Fruit fly (Drosophila melanogaster) whole organism, embryonic: ENCODE measurements around the gene CG9919.
A peak's percentile ranks its signal among the peaks of the same experiment; 100 is the strongest.

Experiments used
- ATbp ChIP-seq: fragments of 200-800 bp; sonication (Bioruptor generic); optimal IDR thresholded peaks from 2 replicates; lab custom pipeline; 2017; ENCODE audit warnings: missing biosample characterization, mild to moderate bottlenecking, missing genetic modification characterization, missing genetic modification reagents
- Atf-2 ChIP-seq: fragments of 200-800 bp; sonication (Bioruptor generic); optimal IDR thresholded peaks from 2 replicates; lab custom pipeline; 2016; ENCODE audit warnings: missing biosample characterization, missing genetic modification characterization
- B-H2 ChIP-seq: fragments of 200-800 bp; sonication (Bioruptor generic); optimal IDR thresholded peaks from 2 replicates; lab custom pipeline; 2018; ENCODE audit warnings: missing biosample characterization, mild to moderate bottlenecking, missing genetic modification characterization
- CG11093 ChIP-seq: fragments of 200-800 bp; sonication (Bioruptor generic); IDR thresholded peaks from 3 replicates; pipeline ENCODE4 v1.3.6; 2022; ENCODE audit warnings: missing biosample characterization, missing genetic modification characterization
- CG13624 ChIP-seq: fragments of 200-800 bp; sonication (Bioruptor generic); optimal IDR thresholded peaks from 2 replicates; lab custom pipeline; 2016; ENCODE audit warnings: missing biosample characterization, missing genetic modification characterization
- CG14050 ChIP-seq: fragments of 200-800 bp; sonication (Bioruptor generic); IDR thresholded peaks from 3 replicates; pipeline ENCODE4 v1.3.6; 2022; ENCODE audit warnings: missing biosample characterization, missing genetic modification characterization
- CG15514 ChIP-seq: fragments of 200-800 bp; sonication (Bioruptor generic); optimal IDR thresholded peaks from 3 replicates; lab custom pipeline; 2017; ENCODE audit warnings: missing biosample characterization, missing genetic modification characterization, mild to moderate bottlenecking, moderate library complexity, missing genetic modification reagents
- CG1602 ChIP-seq: fragments of 200-800 bp; sonication (Bioruptor generic); optimal IDR thresholded peaks from 3 replicates; lab custom pipeline; 2016; ENCODE audit warnings: missing biosample characterization, missing genetic modification characterization
- CG16779 ChIP-seq: fragments of 200-800 bp; sonication (Bioruptor generic); IDR thresholded peaks from 2 replicates; pipeline ENCODE4 v1.3.6; 2022; ENCODE audit warnings: missing biosample characterization, missing genetic modification characterization
- CG17359 ChIP-seq: fragments of 200-800 bp; sonication (Bioruptor generic); optimal IDR thresholded peaks from 3 replicates; lab custom pipeline; 2018; ENCODE audit warnings: missing biosample characterization, mild to moderate bottlenecking, missing genetic modification characterization, moderate library complexity
- CG2202 ChIP-seq: fragments of 200-800 bp; sonication (Bioruptor generic); optimal IDR thresholded peaks from 2 replicates; lab custom pipeline; 2018; ENCODE audit warnings: missing biosample characterization, mild to moderate bottlenecking, missing genetic modification characterization
- CG30020 ChIP-seq: fragments of 200-800 bp; optimal IDR thresholded peaks from 2 replicates; lab custom pipeline; 2019; ENCODE audit warnings: missing biosample characterization, mild to moderate bottlenecking, missing genetic modification characterization, moderate library complexity
- CG3163 ChIP-seq: fragments of 200-800 bp; sonication (Bioruptor generic); optimal IDR thresholded peaks from 3 replicates; lab custom pipeline; 2016; ENCODE audit warnings: missing biosample characterization, missing genetic modification characterization
- CG3281 ChIP-seq: fragments of 200-800 bp; sonication (Bioruptor generic); optimal IDR thresholded peaks from 3 replicates; lab custom pipeline; 2017; ENCODE audit warnings: missing biosample characterization, mild to moderate bottlenecking, missing genetic modification characterization
- CG4282 ChIP-seq: fragments of 200-800 bp; sonication (Bioruptor generic); optimal IDR thresholded peaks from 2 replicates; lab custom pipeline; 2016; ENCODE audit warnings: missing biosample characterization, missing genetic modification characterization
- CG6854 ChIP-seq: fragments of 200-800 bp; sonication (Bioruptor generic); optimal IDR thresholded peaks from 3 replicates; lab custom pipeline; 2017; ENCODE audit warnings: missing biosample characterization, mild to moderate bottlenecking, missing genetic modification characterization
- CG7372 ChIP-seq: fragments of 200-800 bp; sonication (Bioruptor generic); IDR thresholded peaks from 2 replicates; pipeline ENCODE4 v1.3.6; 2022; ENCODE audit warnings: missing biosample characterization, missing genetic modification characterization
- CG7839 ChIP-seq: fragments of 200-800 bp; sonication (Bioruptor generic); optimal IDR thresholded peaks from 3 replicates; lab custom pipeline; 2018; ENCODE audit warnings: missing biosample characterization, mild to moderate bottlenecking, missing genetic modification characterization, moderate library complexity
- CG8944 ChIP-seq: fragments of 200-800 bp; sonication (Bioruptor generic); optimal IDR thresholded peaks from 3 replicates; lab custom pipeline; 2016; ENCODE audit warnings: missing biosample characterization, missing genetic modification characterization
- Camta ChIP-seq: fragments of 200-800 bp; sonication (Bioruptor generic); optimal IDR thresholded peaks from 2 replicates; lab custom pipeline; 2016; ENCODE audit warnings: missing biosample characterization, missing genetic modification characterization
- Dfd ChIP-seq, 2 experiments: fragments of >200 bp; optimal IDR thresholded peaks; 2 replicates each; lab custom pipeline; 2017; ENCODE audit warnings: missing biosample characterization in 2 of 2, missing genetic modification characterization in 2 of 2
- Doc2 ChIP-seq: fragments of 200-800 bp; sonication (Bioruptor generic); IDR thresholded peaks from 2 replicates; pipeline ENCODE4 v1.3.6; 2022; ENCODE audit warnings: missing biosample characterization, missing genetic modification characterization
- Dp ChIP-seq: fragments of 200-800 bp; sonication (Bioruptor generic); optimal IDR thresholded peaks from 2 replicates; lab custom pipeline; 2018; ENCODE audit warnings: missing biosample characterization, mild to moderate bottlenecking, missing genetic modification characterization, moderate library complexity
- Fer1 ChIP-seq: fragments of 200-800 bp; sonication (Bioruptor generic); optimal IDR thresholded peaks from 2 replicates; lab custom pipeline; 2017; ENCODE audit warnings: missing biosample characterization, mild to moderate bottlenecking, missing genetic modification characterization
- Hr3 ChIP-seq: fragments of 200-800 bp; sonication (Bioruptor generic); optimal IDR thresholded peaks from 3 replicates; lab custom pipeline; 2016; ENCODE audit warnings: missing biosample characterization, missing genetic modification characterization
- Lpt ChIP-seq: fragments of >200 bp; optimal IDR thresholded peaks from 2 replicates; lab custom pipeline; 2018; ENCODE audit warnings: missing biosample characterization, missing genetic modification characterization
- MESR4 ChIP-seq: fragments of 200-800 bp; sonication (Bioruptor generic); optimal IDR thresholded peaks from 2 replicates; lab custom pipeline; 2018; ENCODE audit warnings: missing biosample characterization, mild to moderate bottlenecking, missing genetic modification characterization, moderate library complexity
- NFAT ChIP-seq: fragments of 200-800 bp; sonication (Bioruptor generic); IDR thresholded peaks from 2 replicates; pipeline ENCODE4 v1.3.6; 2022; ENCODE audit warnings: missing biosample characterization, missing genetic modification characterization
- Neu2 ChIP-seq: fragments of 200-800 bp; sonication (Bioruptor generic); optimal IDR thresholded peaks from 3 replicates; lab custom pipeline; 2016; ENCODE audit warnings: missing biosample characterization, missing genetic modification characterization, borderline replicate concordance
- Nf-YA ChIP-seq: fragments of 200-800 bp; sonication (Bioruptor generic); IDR thresholded peaks from 2 replicates; pipeline ENCODE4 v1.3.6; 2022; ENCODE audit warnings: missing biosample characterization, missing genetic modification characterization
- Nf-YB ChIP-seq: fragments of 200-800 bp; sonication (Bioruptor generic); optimal IDR thresholded peaks from 3 replicates; lab custom pipeline; 2019; ENCODE audit warnings: missing biosample characterization, mild to moderate bottlenecking, missing genetic modification characterization, moderate library complexity
- btn ChIP-seq: fragments of 200-800 bp; sonication (Bioruptor generic); optimal IDR thresholded peaks from 2 replicates; lab custom pipeline; 2016; ENCODE audit warnings: missing biosample characterization, missing genetic modification characterization
- cg ChIP-seq: fragments of 200-800 bp; sonication (Bioruptor generic); optimal IDR thresholded peaks from 3 replicates; lab custom pipeline; 2019; ENCODE audit warnings: missing biosample characterization, mild to moderate bottlenecking, missing genetic modification characterization, moderate library complexity
- danr ChIP-seq: fragments of 200-800 bp; sonication (Bioruptor generic); IDR thresholded peaks from 2 replicates; pipeline ENCODE4 v1.3.6; 2022; ENCODE audit warnings: missing biosample characterization, missing genetic modification characterization
- disco-r ChIP-seq: fragments of 200-800 bp; sonication (Bioruptor generic); optimal IDR thresholded peaks from 2 replicates; lab custom pipeline; 2016; ENCODE audit warnings: missing biosample characterization, missing genetic modification characterization
- gem ChIP-seq: fragments of 200-800 bp; sonication (Bioruptor generic); optimal IDR thresholded peaks from 2 replicates; lab custom pipeline; 2019; ENCODE audit warnings: missing biosample characterization, mild to moderate bottlenecking, missing genetic modification characterization, moderate library complexity
- ham ChIP-seq: fragments of 200-800 bp; sonication (Bioruptor generic); IDR thresholded peaks from 2 replicates; pipeline ENCODE4 v1.3.6; 2022; ENCODE audit warnings: missing biosample characterization, missing genetic modification characterization
- hkb ChIP-seq, 2 experiments: fragments of 200-800 bp in 1 of 2; fragments of >200 bp in 1 of 2; sonication (Bioruptor generic) in 1 of 2; IDR thresholded peaks in 1 of 2; optimal IDR thresholded peaks in 1 of 2; 2 replicates each; pipeline versions ENCODE4 v1.3.6 to Lab custom; 2017 to 2022; ENCODE audit warnings: missing biosample characterization in 1 of 2, missing genetic modification characterization in 1 of 2
- ind ChIP-seq: fragments of 200-800 bp; sonication (Bioruptor generic); optimal IDR thresholded peaks from 3 replicates; lab custom pipeline; 2016; ENCODE audit warnings: missing biosample characterization, missing genetic modification characterization
- jing ChIP-seq: fragments of 200-800 bp; sonication (Bioruptor generic); optimal IDR thresholded peaks from 2 replicates; lab custom pipeline; 2018; ENCODE audit warnings: missing biosample characterization, mild to moderate bottlenecking, missing genetic modification characterization
- nerfin-1 ChIP-seq: fragments of 200-800 bp; sonication (Bioruptor generic); optimal IDR thresholded peaks from 3 replicates; lab custom pipeline; 2019; ENCODE audit warnings: missing biosample characterization, mild to moderate bottlenecking, missing genetic modification characterization, moderate library complexity
- oc ChIP-seq: fragments of 200-800 bp; sonication (Bioruptor generic); optimal IDR thresholded peaks from 2 replicates; lab custom pipeline; 2018; ENCODE audit warnings: missing biosample characterization, mild to moderate bottlenecking, missing genetic modification characterization, moderate library complexity
- onecut ChIP-seq: fragments of 200-800 bp; sonication (Bioruptor generic); IDR thresholded peaks from 2 replicates; pipeline ENCODE4 v1.3.6; 2022; ENCODE audit warnings: missing biosample characterization, missing genetic modification characterization
- row ChIP-seq: fragments of 200-800 bp; sonication (Bioruptor generic); IDR thresholded peaks from 3 replicates; pipeline ENCODE4 v1.3.6; 2022; ENCODE audit warnings: missing biosample characterization, missing genetic modification characterization
- slou ChIP-seq: fragments of 200-800 bp; sonication (Bioruptor generic); optimal IDR thresholded peaks from 3 replicates; lab custom pipeline; 2016; ENCODE audit warnings: missing biosample characterization, missing genetic modification characterization
- sna ChIP-seq: fragments of 200-800 bp; sonication (Bioruptor generic); IDR thresholded peaks from 2 replicates; pipeline ENCODE4 v1.3.6; 2022; ENCODE audit warnings: missing biosample characterization, missing genetic modification characterization; ENCODE audit not compliant: partially characterized antibody
- tgo ChIP-seq: fragments of 200-800 bp; sonication (Bioruptor generic); IDR thresholded peaks from 3 replicates; pipeline ENCODE4 v1.3.6; 2022; ENCODE audit warnings: missing biosample characterization, missing genetic modification characterization
- tin ChIP-seq: fragments of 200-800 bp; sonication (Bioruptor generic); optimal IDR thresholded peaks from 3 replicates; lab custom pipeline; 2016; ENCODE audit warnings: missing biosample characterization, missing genetic modification characterization
- twi ChIP-seq: fragments of 200-800 bp; optimal IDR thresholded peaks from 2 replicates; lab custom pipeline; 2019; ENCODE audit warnings: missing biosample characterization, mild to moderate bottlenecking, missing genetic modification characterization, moderate library complexity
- tx ChIP-seq: fragments of 200-800 bp; sonication (Bioruptor generic); optimal IDR thresholded peaks from 2 replicates; lab custom pipeline; 2016; ENCODE audit warnings: missing biosample characterization, missing genetic modification characterization
- wek ChIP-seq: fragments of 200-800 bp; sonication (Bioruptor generic); optimal IDR thresholded peaks from 3 replicates; lab custom pipeline; 2018; ENCODE audit warnings: missing biosample characterization, mild to moderate bottlenecking, missing genetic modification characterization, moderate library complexity

The CG9919 gene

DNA sequence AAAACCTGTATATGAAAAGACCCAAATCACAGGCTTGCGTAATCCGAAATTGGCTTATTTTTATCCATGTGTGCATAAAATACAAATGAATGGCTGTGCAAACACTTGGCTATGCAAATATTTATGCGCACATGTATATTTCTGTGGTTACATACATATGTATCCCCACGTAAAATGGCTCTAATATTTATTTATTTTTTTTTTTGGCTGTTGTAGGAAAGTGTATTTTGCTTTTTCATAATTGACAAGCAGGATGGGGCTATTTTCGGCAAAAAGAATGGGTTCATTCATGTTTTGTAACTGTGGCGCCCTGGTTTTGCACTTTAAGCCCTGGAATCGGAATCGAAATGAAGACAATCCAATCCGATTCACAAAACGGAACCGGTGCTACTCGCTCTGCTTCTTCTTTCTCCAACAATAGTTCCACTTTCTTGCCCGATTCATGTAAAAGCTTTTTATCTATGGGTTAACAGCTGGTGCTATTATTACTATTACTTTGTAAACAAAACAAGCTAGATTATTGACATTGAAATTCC is 4.6 kb upstream of the CG9919 start (continued):
- TF ChIP-seq CG17359 (tag; lab: Kevin White, UChicago) (peak; percentile 77), B-H2 (peak; percentile 67), btn (peak; percentile 34), danr (GFP tag; lab: Robert Waterston, UW) (0 out of 2 replicates have a peak, but pooled peaks have one; percentile 42), ind (GFP tag; lab: Kevin White, UChicago) (peak; percentile 74), tin (GFP tag; lab: Kevin White, UChicago) (peak; percentile 77), jing (GFP tag; lab: Kevin White, UChicago) (no peak), CG7372 (GFP tag; lab: Robert Waterston, UW) (peak; percentile 55; the same call in 1 of the 2 replicates), CG3281 (GFP tag; lab: Kevin White, UChicago) (peak; percentile 76), CG3163 (GFP tag; lab: Kevin White, UChicago) (peak; percentile 48), tgo (GFP tag; lab: Robert Waterston, UW) (peak; percentile 73), nerfin-1 (tag; lab: Kevin White, UChicago) (no peak), wek (GFP tag; lab: Kevin White, UChicago) (peak; percentile 40), ATbp (GFP tag; lab: Kevin White, UChicago) (peak; percentile 29), row (GFP tag; lab: Robert Waterston, UW) (peak; percentile 70), oc (tag; lab: Kevin White, UChicago) (peak; percentile 60), ham (GFP tag; lab: Robert Waterston, UW) (no peak), Dfd (GFP tag; optimal IDR thresholded peaks at IDR 0.05; lab: Kevin White, UChicago) (no peak), Nf-YB (GFP tag; lab: Kevin White, UChicago) (peak; percentile 59), CG6854 (GFP tag; lab: Kevin White, UChicago) (peak; percentile 6), Camta (GFP tag; lab: Kevin White, UChicago) (peak; percentile 53), Fer1 (GFP tag; lab: Kevin White, UChicago) (peak; percentile 80), hkb (optimal IDR thresholded peaks at IDR 0.05; lab: Kevin White, UChicago) (no peak), hkb (GFP tag; IDR thresholded peaks at IDR 0.05; lab: Robert Waterston, UW) (peak; percentile 88), twi (no peak), Nf-YA (GFP tag; lab: Robert Waterston, UW) (peak; percentile 54; the same call in 1 of the 2 replicates), Atf-2 (peak; percentile 71), CG11093 (GFP tag; lab: Robert Waterston, UW) (peak; percentile 24; the same call in 1 of the 3 replicates), disco-r (GFP tag; lab: Kevin White, UChicago) (peak; percentile 33), sna (no peak), gem (tag; lab: Kevin White, UChicago) (peak; percentile 71), Hr3 (GFP tag; lab: Kevin White, UChicago) (peak; percentile 52), slou (GFP tag; lab: Kevin White, UChicago) (peak; percentile 33), CG4282 (GFP tag; lab: Kevin White, UChicago) (peak; percentile 53), Doc2 (GFP tag; lab: Robert Waterston, UW) (no peak), Lpt (GFP tag; lab: Kevin White, UChicago) (no peak), CG7839 (peak; percentile 74), onecut (peak; percentile 58)

DNA sequence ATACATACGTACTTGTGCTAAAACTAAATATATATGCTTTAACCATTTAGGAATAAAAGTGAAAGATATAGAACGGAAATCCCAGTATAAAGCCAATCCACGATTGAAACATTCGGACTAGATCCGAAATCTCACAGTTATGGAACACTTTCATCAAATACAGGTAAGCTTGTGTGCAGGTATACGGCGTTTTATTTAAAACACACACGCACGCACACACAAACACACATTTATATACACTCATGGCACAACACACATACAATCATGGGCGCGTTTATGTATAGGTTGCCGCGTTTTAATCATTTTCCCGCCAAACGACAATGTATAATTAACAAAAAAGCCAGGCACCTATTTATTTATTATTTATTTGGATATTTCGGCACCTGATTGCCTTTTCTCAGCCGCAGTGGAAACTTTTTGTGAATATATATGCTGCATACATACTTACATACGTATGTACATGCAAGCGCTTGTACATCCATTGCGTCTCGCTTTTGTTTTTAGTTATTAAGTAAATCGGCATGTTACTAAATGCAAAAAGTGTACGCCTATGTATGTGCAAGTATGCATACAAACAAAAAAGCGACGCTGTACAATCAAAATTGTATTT is 3.8 kb upstream of the CG9919 start:
- TF ChIP-seq CG13624 (GFP tag; lab: Kevin White, UChicago) (no peak), CG2202 (tag; lab: Kevin White, UChicago) (no peak), CG30020 (tag; lab: Kevin White, UChicago) (peak; percentile 0), cg (GFP tag; lab: Kevin White, UChicago) (peak; percentile 89), CG14050 (GFP tag; lab: Robert Waterston, UW) (no peak), tx (GFP tag; lab: Kevin White, UChicago) (no peak), CG16779 (GFP tag; lab: Robert Waterston, UW) (no peak), NFAT (GFP tag; lab: Robert Waterston, UW) (no peak), CG15514 (GFP tag; lab: Kevin White, UChicago) (no peak), Dp (GFP tag; lab: Kevin White, UChicago) (peak; percentile 3), Neu2 (GFP tag; lab: Kevin White, UChicago) (no peak), MESR4 (no peak), CG8944 (GFP tag; lab: Kevin White, UChicago) (no peak), CG1602 (GFP tag; lab: Kevin White, UChicago) (no peak)
